Fruit fly (Drosophila melanogaster) whole organism, wandering third instar larva: ENCODE results near the gene CG43307.

Experiments used
- Abd-B ChIP-seq: fragments of >200 bp; optimal IDR thresholded peaks from 2 replicates; lab custom pipeline; 2017; ENCODE audit warnings: missing biosample characterization, missing genetic modification characterization
- CG32264 ChIP-seq: fragments of 200-800 bp; sonication (Bioruptor generic); optimal IDR thresholded peaks from 2 replicates; lab custom pipeline; 2016; ENCODE audit warnings: missing biosample characterization, missing genetic modification characterization
- CG9705 ChIP-seq: fragments of 200-800 bp; sonication (Bioruptor generic); optimal IDR thresholded peaks from 2 replicates; lab custom pipeline; 2018; ENCODE audit warnings: missing biosample characterization, mild to moderate bottlenecking, missing genetic modification characterization
- CrebA ChIP-seq: fragments of 200-800 bp; sonication (Bioruptor generic); optimal IDR thresholded peaks from 2 replicates; lab custom pipeline; 2016; ENCODE audit warnings: missing biosample characterization, mild to moderate bottlenecking, missing genetic modification characterization, borderline replicate concordance
- Dfd ChIP-seq: fragments of >200 bp; optimal IDR thresholded peaks from 2 replicates; lab custom pipeline; 2017; ENCODE audit warnings: missing biosample characterization, missing genetic modification characterization
- Dif ChIP-seq: fragments of 200-275, 200-300 bp; sonication (Bioruptor generic); optimal IDR thresholded peaks from 2 replicates; lab custom pipeline; 2018; ENCODE audit warnings: missing biosample characterization, missing genetic modification characterization; ENCODE audit not compliant: partially characterized antibody
- GATAd ChIP-seq: sonication (Bioruptor generic); optimal IDR thresholded peaks from 2 replicates; lab custom pipeline; 2016; ENCODE audit warnings: missing biosample characterization, missing genetic modification characterization
- HLH106 ChIP-seq: fragments of 200-800 bp; optimal IDR thresholded peaks from 3 replicates; lab custom pipeline; 2019; ENCODE audit warnings: missing biosample characterization, mild to moderate bottlenecking, missing genetic modification characterization, moderate library complexity
- Hnf4 ChIP-seq: fragments of 200-800 bp; sonication (Bioruptor generic); optimal IDR thresholded peaks from 2 replicates; lab custom pipeline; 2016; ENCODE audit warnings: missing biosample characterization, mild to moderate bottlenecking, missing genetic modification characterization
- Hr78 ChIP-seq: fragments of >200 bp; optimal IDR thresholded peaks from 2 replicates; lab custom pipeline; 2017; ENCODE audit warnings: missing biosample characterization, missing genetic modification characterization
- Hr83 ChIP-seq: fragments of 200-300 bp; sonication (Bioruptor generic); optimal IDR thresholded peaks from 2 replicates; lab custom pipeline; 2016; ENCODE audit warnings: missing biosample characterization, mild to moderate bottlenecking, missing genetic modification characterization, moderate library complexity; ENCODE audit not compliant: poor library complexity, severe bottlenecking
- Jra ChIP-seq: sonication (Bioruptor generic); optimal IDR thresholded peaks from 2 replicates; lab custom pipeline; 2016; ENCODE audit warnings: missing biosample characterization, missing genetic modification characterization
- Mio ChIP-seq: sonication (Bioruptor generic); optimal IDR thresholded peaks from 2 replicates; lab custom pipeline; 2016; ENCODE audit warnings: missing biosample characterization, missing genetic modification characterization
- Myc ChIP-seq: fragments of >200 bp; optimal IDR thresholded peaks from 2 replicates; lab custom pipeline; 2017
- N ChIP-seq: fragments of >200 bp; optimal IDR thresholded peaks from 2 replicates; lab custom pipeline; 2018; ENCODE audit warnings: missing biosample characterization, missing external identifiers, missing genetic modification characterization
- OdsH ChIP-seq: fragments of 200-800 bp; sonication (Bioruptor generic); optimal IDR thresholded peaks from 2 replicates; lab custom pipeline; 2016; ENCODE audit warnings: missing biosample characterization, mild to moderate bottlenecking, missing genetic modification characterization
- Rel ChIP-seq, 2 experiments: fragments of 200-800 bp; sonication (Bioruptor generic) in 1 of 2; optimal IDR thresholded peaks; 2 replicates in 1 of 2; 3 replicates in 1 of 2; lab custom pipeline; 2016 to 2019; ENCODE audit warnings: mild to moderate bottlenecking in 2 of 2, missing biosample characterization in 2 of 2, missing genetic modification characterization in 2 of 2, moderate library complexity in 1 of 2
- Vsx2 ChIP-seq: fragments of 200-300, 225-300 bp; sonication (Bioruptor generic); optimal IDR thresholded peaks from 2 replicates; lab custom pipeline; 2018; ENCODE audit warnings: missing biosample characterization, missing genetic modification characterization; ENCODE audit not compliant: partially characterized antibody
- brk ChIP-seq: fragments of 200-800 bp; sonication (Bioruptor generic); optimal IDR thresholded peaks from 2 replicates; lab custom pipeline; 2016; ENCODE audit warnings: missing biosample characterization, mild to moderate bottlenecking, missing genetic modification characterization
- dl ChIP-seq, 2 experiments: fragments of 175-275, 200-275 bp in 1 of 2; fragments of 200-275 bp in 1 of 2; sonication (Bioruptor generic); optimal IDR thresholded peaks; lab custom pipeline; 2018; ENCODE audit warnings: mild to moderate bottlenecking in 2 of 2, missing biosample characterization in 2 of 2, missing genetic modification characterization in 2 of 2, moderate library complexity in 2 of 2; ENCODE audit not compliant: partially characterized antibody in 2 of 2, insufficient read depth in 1 of 2
- dmrt93B ChIP-seq: fragments of 200-800 bp; sonication (Bioruptor generic); optimal IDR thresholded peaks from 2 replicates; lab custom pipeline; 2018; ENCODE audit warnings: missing biosample characterization, mild to moderate bottlenecking, missing genetic modification characterization
- foxo ChIP-seq, 2 experiments: fragments of 200-800 bp; sonication (Bioruptor generic); optimal IDR thresholded peaks; 2 replicates in 1 of 2; 3 replicates in 1 of 2; lab custom pipeline; 2016 to 2017; ENCODE audit warnings: missing biosample characterization in 2 of 2, missing genetic modification characterization in 2 of 2
- h ChIP-seq: fragments of 200-800 bp; sonication (Bioruptor generic); optimal IDR thresholded peaks from 3 replicates; lab custom pipeline; 2016; ENCODE audit warnings: missing biosample characterization, mild to moderate bottlenecking, missing genetic modification characterization
- jim ChIP-seq: fragments of 175-275, 200-325 bp; sonication (Bioruptor generic); optimal IDR thresholded peaks from 2 replicates; lab custom pipeline; 2016; ENCODE audit warnings: missing biosample characterization, mild to moderate bottlenecking, missing genetic modification characterization
- lola ChIP-seq: fragments of >200 bp; optimal IDR thresholded peaks from 2 replicates; lab custom pipeline; 2017; ENCODE audit warnings: missing biosample characterization, missing genetic modification characterization
- sv ChIP-seq: fragments of 200-800 bp; sonication (Bioruptor generic); optimal IDR thresholded peaks from 3 replicates; lab custom pipeline; 2016; ENCODE audit warnings: missing biosample characterization, missing genetic modification characterization
- tai ChIP-seq: sonication (Bioruptor generic); optimal IDR thresholded peaks from 2 replicates; lab custom pipeline; 2016; ENCODE audit warnings: missing biosample characterization, missing genetic modification characterization
- usp ChIP-seq: fragments of >200 bp; optimal IDR thresholded peaks from 2 replicates; lab custom pipeline; 2017; ENCODE audit warnings: missing biosample characterization, missing genetic modification characterization
- woc ChIP-seq: sonication (Bioruptor generic); optimal IDR thresholded peaks from 2 replicates; lab custom pipeline; 2016; ENCODE audit warnings: missing biosample characterization, mild to moderate bottlenecking, missing genetic modification characterization

CG43307 gene

dm6 chr2L:5811274-5811673 is at the start of gene CG43307:
Gene CG43307, plus strand, starts transcription at chr2L:5811574.
- TF ChIP-seq GATAd (GFP tag; lab: Kevin White, UChicago) (no peak), tai (no peak), Abd-B (no peak), HLH106 (no peak), h (GFP tag; lab: Kevin White, UChicago) (no peak), Dfd (no peak), CG9705 (GFP tag; lab: Kevin White, UChicago) (no peak), dmrt93B (GFP tag; lab: Kevin White, UChicago) (no peak), CG32264 (no peak), Jra (GFP tag; lab: Kevin White, UChicago) (no peak)

- TF ChIP-seq Hnf4 (GFP tag; lab: Kevin White, UChicago) (no peak), Mio (GFP tag; lab: Kevin White, UChicago) (no peak), Rel (GFP tag; optimal IDR thresholded peaks at IDR 0.05; lab: Kevin White, UChicago) (no peak), Rel (tag; optimal IDR thresholded peaks at IDR 0.05; lab: Kevin White, UChicago) (no peak), Hr83 (GFP tag; lab: Kevin White, UChicago) (no peak), brk (no peak), Jra (GFP tag; lab: Kevin White, UChicago) (no peak), Vsx2 (no peak)
- TF ChIP-seq, all 38 proteins: peak for 0
Measured at dm6 chr2L:5765139-5765538, 46.2 kb upstream of the CG43307 start.

- no peak for TF ChIP-seq Hnf4 (GFP tag; lab: Kevin White, UChicago)
- no peak for TF ChIP-seq lola (GFP tag; lab: Kevin White, UChicago)
- no peak for TF ChIP-seq Rel (GFP tag; optimal IDR thresholded peaks at IDR 0.05; lab: Kevin White, UChicago)
- TF ChIP-seq Rel (tag; optimal IDR thresholded peaks at IDR 0.05; lab: Kevin White, UChicago): peak; percentile 27
Measured at dm6 chr2L:5766042-5766441, 45.3 kb upstream of the CG43307 start, which contains the start of gene obst-E. Gene obst-E, minus strand, starts transcription at chr2L:5766142.

- TF ChIP-seq Dfd (no peak), lola (GFP tag; lab: Kevin White, UChicago) (no peak), CG32264 (no peak), Mio (GFP tag; lab: Kevin White, UChicago) (no peak), CG9705 (GFP tag; lab: Kevin White, UChicago) (no peak), N (GFP tag; lab: Kevin White, UChicago) (no peak), jim (GFP tag; lab: Kevin White, UChicago) (no peak), Hr78 (no peak), dl (GFP tag; optimal IDR thresholded peaks at IDR 0.05; lab: Kevin White, UChicago; ENCODE audit: insufficient read depth in 1 of 2, partially characterized antibody in 2 of 2) (no peak), Abd-B (no peak), usp (GFP tag; lab: Kevin White, UChicago) (no peak), GATAd (GFP tag; lab: Kevin White, UChicago) (no peak), CrebA (no peak), foxo (GFP tag; optimal IDR thresholded peaks at IDR 0.05; lab: Kevin White, UChicago) (no peak), OdsH (GFP tag; lab: Kevin White, UChicago) (no peak), brk (no peak), Dif (no peak)
- TF ChIP-seq, all 38 proteins: peak for 0
Measured at dm6 chr2L:5766498-5767008, 44.8 kb upstream of the CG43307 start.

- TF ChIP-seq woc (GFP tag; lab: Kevin White, UChicago) (no peak), Myc (lab: Kevin White, UChicago) (peak; percentile 98), h (GFP tag; lab: Kevin White, UChicago) (peak; percentile 24)
Measured at dm6 chr2L:5771179-5771578, 40.2 kb upstream of the CG43307 start.

dm6 chr2L:5772262-5772661 is 39.1 kb upstream of the CG43307 start:
- no peak for TF ChIP-seq Rel (GFP tag; optimal IDR thresholded peaks at IDR 0.05; lab: Kevin White, UChicago)
- TF ChIP-seq Rel (tag; optimal IDR thresholded peaks at IDR 0.05; lab: Kevin White, UChicago): peak; percentile 64
- TF ChIP-seq sv (GFP tag; lab: Kevin White, UChicago): no peak
